Fruit fly (Drosophila melanogaster): Measurements from ENCODE around the gene teq.

dm6 chr3L:9062816-9063215, 11.6 kb upstream of the teq start:
- TF ChIP-seq h (GFP tag; optimal IDR thresholded peaks at IDR 0.05): no peak
- TF ChIP-seq GATAd (GFP tag; optimal IDR thresholded peaks at IDR 0.05): no peak
- no peak for TF ChIP-seq dmrt93B (GFP tag; optimal IDR thresholded peaks at IDR 0.05)
- no peak for TF ChIP-seq Myc (optimal IDR thresholded peaks at IDR 0.05)
- TF ChIP-seq HLH106 (tag; optimal IDR thresholded peaks at IDR 0.05): no peak
- TF ChIP-seq CG32264 (GFP tag; optimal IDR thresholded peaks at IDR 0.05): no peak
- no peak for TF ChIP-seq jim (GFP tag; optimal IDR thresholded peaks at IDR 0.05)

All from whole organism, wandering third instar larva.